Fruit fly (Drosophila melanogaster): Measurements from ENCODE around the gene nAChRalpha3.

Gene nAChRalpha3

dm6 chrX:8411532-8411960, 44.6 kb upstream of the nAChRalpha3 start, which contains the start of gene lawc (continued):
- TF ChIP-seq OdsH (GFP tag; optimal IDR thresholded peaks at IDR 0.05) (peak; percentile 6), CG32264 (GFP tag; optimal IDR thresholded peaks at IDR 0.05) (peak; percentile 4), jim (GFP tag; optimal IDR thresholded peaks at IDR 0.05) (no peak), rgr (GFP tag; optimal IDR thresholded peaks at IDR 0.05) (peak; percentile 70)

dm6 chrX:8410349-8411240, 43.6 kb upstream of the nAChRalpha3 start:
- TF ChIP-seq Hr83 (GFP tag; optimal IDR thresholded peaks at IDR 0.05; ENCODE audit: poor library complexity, severe bottlenecking) (peak; percentile 73), Mio (GFP tag; optimal IDR thresholded peaks at IDR 0.05) (no peak), dsf (GFP tag; optimal IDR thresholded peaks at IDR 0.05; ENCODE audit: borderline replicate concordance) (no peak), lola (GFP tag; optimal IDR thresholded peaks at IDR 0.05) (no peak), dl (GFP tag; optimal IDR thresholded peaks at IDR 0.05; ENCODE audit: insufficient read depth in 1 of 2, partially characterized antibody in 2 of 2) (peak; percentile 38 to 79), N (GFP tag; optimal IDR thresholded peaks at IDR 0.05) (no peak), HLH106 (tag; optimal IDR thresholded peaks at IDR 0.05) (no peak), foxo (GFP tag; optimal IDR thresholded peaks at IDR 0.05) (no peak), h (GFP tag; optimal IDR thresholded peaks at IDR 0.05) (peak; percentile 46), br (GFP tag; optimal IDR thresholded peaks at IDR 0.05) (peak; percentile 11), GATAd (GFP tag; optimal IDR thresholded peaks at IDR 0.05) (no peak), Hr78 (GFP tag; optimal IDR thresholded peaks at IDR 0.05) (no peak), Myc (optimal IDR thresholded peaks at IDR 0.05) (peak; percentile 16), CG9705 (GFP tag; optimal IDR thresholded peaks at IDR 0.05) (no peak), fru (GFP tag; optimal IDR thresholded peaks at IDR 0.05) (no peak), Dfd (GFP tag; optimal IDR thresholded peaks at IDR 0.05) (no peak), CrebA (GFP tag; optimal IDR thresholded peaks at IDR 0.05; ENCODE audit: borderline replicate concordance) (no peak), sage (GFP tag; optimal IDR thresholded peaks at IDR 0.05) (peak; percentile 30), woc (GFP tag; optimal IDR thresholded peaks at IDR 0.05) (no peak), Dif (GFP tag; optimal IDR thresholded peaks at IDR 0.05; ENCODE audit: partially characterized antibody) (peak; percentile 90), tai (GFP tag; optimal IDR thresholded peaks at IDR 0.05) (no peak), CG32264 (GFP tag; optimal IDR thresholded peaks at IDR 0.05) (peak; percentile 28)

dm6 chrX:8409793-8410192, 42.8 kb upstream of the nAChRalpha3 start:
- TF ChIP-seq Hnf4 (GFP tag; optimal IDR thresholded peaks at IDR 0.05) (peak; percentile 13), Hr78 (GFP tag; optimal IDR thresholded peaks at IDR 0.05) (no peak), Vsx2 (GFP tag; optimal IDR thresholded peaks at IDR 0.05; ENCODE audit: partially characterized antibody) (no peak), jim (GFP tag; optimal IDR thresholded peaks at IDR 0.05) (no peak), pan (optimal IDR thresholded peaks at IDR 0.05) (no peak), dsf (GFP tag; optimal IDR thresholded peaks at IDR 0.05; ENCODE audit: borderline replicate concordance) (no peak), dmrt93B (GFP tag; optimal IDR thresholded peaks at IDR 0.05) (no peak), Dif (GFP tag; optimal IDR thresholded peaks at IDR 0.05; ENCODE audit: partially characterized antibody) (peak; percentile 23), dl (GFP tag; optimal IDR thresholded peaks at IDR 0.05; ENCODE audit: insufficient read depth in 1 of 2, partially characterized antibody in 2 of 2) (peak; percentile 69 to 75), lola (GFP tag; optimal IDR thresholded peaks at IDR 0.05) (no peak), Hr83 (GFP tag; optimal IDR thresholded peaks at IDR 0.05; ENCODE audit: poor library complexity, severe bottlenecking) (peak; percentile 90), Dfd (GFP tag; optimal IDR thresholded peaks at IDR 0.05) (no peak), Abd-B (GFP tag; optimal IDR thresholded peaks at IDR 0.05) (no peak), Sp1 (GFP tag; optimal IDR thresholded peaks at IDR 0.05) (peak; percentile 83), CrebA (GFP tag; optimal IDR thresholded peaks at IDR 0.05; ENCODE audit: borderline replicate concordance) (no peak), sv (GFP tag; optimal IDR thresholded peaks at IDR 0.05) (no peak), OdsH (GFP tag; optimal IDR thresholded peaks at IDR 0.05) (no peak), br (GFP tag; optimal IDR thresholded peaks at IDR 0.05) (peak; percentile 23), CG32264 (GFP tag; optimal IDR thresholded peaks at IDR 0.05) (peak; percentile 76), N (GFP tag; optimal IDR thresholded peaks at IDR 0.05) (peak; percentile 7), sage (GFP tag; optimal IDR thresholded peaks at IDR 0.05) (peak; percentile 85), HLH106 (tag; optimal IDR thresholded peaks at IDR 0.05) (peak; percentile 21), CG9705 (GFP tag; optimal IDR thresholded peaks at IDR 0.05) (peak; percentile 24), woc (GFP tag; optimal IDR thresholded peaks at IDR 0.05) (peak; percentile 50), tai (GFP tag; optimal IDR thresholded peaks at IDR 0.05) (no peak), usp (GFP tag; optimal IDR thresholded peaks at IDR 0.05) (no peak), foxo (GFP tag; optimal IDR thresholded peaks at IDR 0.05) (peak in 1 of 2 experiments; percentile 75), h (GFP tag; optimal IDR thresholded peaks at IDR 0.05) (peak; percentile 23), Myc (optimal IDR thresholded peaks at IDR 0.05) (no peak), ey (GFP tag; optimal IDR thresholded peaks at IDR 0.05) (no peak), brk (GFP tag; optimal IDR thresholded peaks at IDR 0.05) (peak; percentile 85), fru (GFP tag; optimal IDR thresholded peaks at IDR 0.05) (peak; percentile 21), rgr (GFP tag; optimal IDR thresholded peaks at IDR 0.05) (peak; percentile 34), Mio (GFP tag; optimal IDR thresholded peaks at IDR 0.05) (no peak), GATAd (GFP tag; optimal IDR thresholded peaks at IDR 0.05) (no peak), Jra (GFP tag; optimal IDR thresholded peaks at IDR 0.05) (no peak), psq (GFP tag; optimal IDR thresholded peaks at IDR 0.05) (no peak), Rel (GFP tag; optimal IDR thresholded peaks at IDR 0.05) (peak; percentile 85), Rel (tag; optimal IDR thresholded peaks at IDR 0.05) (peak; percentile 81)

All from whole organism, wandering third instar larva.